Fruit fly (Drosophila melanogaster) whole organism, embryonic: ENCODE data around the gene CG13707.

Experiments used
- Atf6 ChIP-seq: fragments of 200-800 bp; sonication (Bioruptor generic); IDR thresholded peaks from 2 replicates; pipeline ENCODE4 v1.3.6; 2022; ENCODE audit warnings: missing biosample characterization, missing genetic modification characterization
- Awh ChIP-seq: fragments of 200-800 bp; sonication (Bioruptor generic); IDR thresholded peaks from 2 replicates; pipeline ENCODE4, ENCODE4 v1.3.6; 2022; ENCODE audit warnings: missing biosample characterization, missing genetic modification characterization
- B-H2 ChIP-seq: fragments of 200-800 bp; sonication (Bioruptor generic); optimal IDR thresholded peaks from 2 replicates; lab custom pipeline; 2018; ENCODE audit warnings: missing biosample characterization, mild to moderate bottlenecking, missing genetic modification characterization
- C15 ChIP-seq: fragments of 200-800 bp; sonication (Bioruptor generic); IDR thresholded peaks from 3 replicates; pipeline ENCODE4 v1.3.6; 2022; ENCODE audit warnings: missing biosample characterization, missing genetic modification characterization
- CG10274 ChIP-seq: fragments of 200-800 bp; sonication (Bioruptor generic); optimal IDR thresholded peaks from 3 replicates; lab custom pipeline; 2017; ENCODE audit warnings: missing biosample characterization, mild to moderate bottlenecking, missing genetic modification characterization
- CG10654 ChIP-seq: fragments of 200-800 bp; sonication (Bioruptor generic); optimal IDR thresholded peaks from 2 replicates; lab custom pipeline; 2016; ENCODE audit warnings: missing biosample characterization, missing genetic modification characterization
- CG11398 ChIP-seq: fragments of 200-800 bp; sonication (Bioruptor generic); optimal IDR thresholded peaks from 2 replicates; lab custom pipeline; 2016; ENCODE audit warnings: missing biosample characterization, missing genetic modification characterization
- CG11560 ChIP-seq: fragments of 200-800 bp; sonication (Bioruptor generic); IDR thresholded peaks from 3 replicates; pipeline ENCODE4 v1.3.6; 2022; ENCODE audit warnings: missing biosample characterization, missing genetic modification characterization
- CG1233 ChIP-seq: fragments of 200-800 bp; sonication (Bioruptor generic); optimal IDR thresholded peaks from 4 replicates; lab custom pipeline; 2018; ENCODE audit warnings: missing biosample characterization, mild to moderate bottlenecking, missing genetic modification characterization
- CG13287 ChIP-seq: fragments of 200-800 bp; sonication (Bioruptor generic); IDR thresholded peaks from 2 replicates; pipeline ENCODE4 v1.3.6; 2022; ENCODE audit warnings: missing biosample characterization, missing genetic modification characterization; ENCODE audit not compliant: partially characterized antibody
- CG14014 ChIP-seq: fragments of 200-800 bp; sonication (Bioruptor generic); IDR thresholded peaks from 2 replicates; pipeline ENCODE4 v1.3.6; 2022; ENCODE audit warnings: missing biosample characterization, missing genetic modification characterization
- CG1602 ChIP-seq: fragments of 200-800 bp; sonication (Bioruptor generic); optimal IDR thresholded peaks from 3 replicates; lab custom pipeline; 2016; ENCODE audit warnings: missing biosample characterization, missing genetic modification characterization
- CG16863 ChIP-seq: fragments of 200-800 bp; sonication (Bioruptor generic); optimal IDR thresholded peaks from 3 replicates; lab custom pipeline; 2016; ENCODE audit warnings: missing biosample characterization, missing genetic modification characterization
- CG17186 ChIP-seq: fragments of 200-800 bp; sonication (Bioruptor generic); optimal IDR thresholded peaks from 3 replicates; lab custom pipeline; 2017; ENCODE audit warnings: missing biosample characterization, missing genetic modification reagents, missing genetic modification characterization
- CG17912 ChIP-seq: fragments of 200-800 bp; sonication (Bioruptor generic); optimal IDR thresholded peaks from 2 replicates; lab custom pipeline; 2018; ENCODE audit warnings: missing biosample characterization, mild to moderate bottlenecking, missing genetic modification characterization
- CG18599 ChIP-seq: fragments of 200-800 bp; sonication (Bioruptor generic); optimal IDR thresholded peaks from 3 replicates; lab custom pipeline; 2017; ENCODE audit warnings: missing biosample characterization, missing genetic modification characterization, mild to moderate bottlenecking, moderate library complexity, missing genetic modification reagents
- CG2199 ChIP-seq: fragments of 200-800 bp; sonication (Bioruptor generic); IDR thresholded peaks from 3 replicates; pipeline ENCODE4 v1.3.6; 2022; ENCODE audit warnings: missing biosample characterization, missing genetic modification characterization
- CG4707 ChIP-seq: fragments of 200-800 bp; sonication (Bioruptor generic); optimal IDR thresholded peaks from 2 replicates; lab custom pipeline; 2018; ENCODE audit warnings: missing biosample characterization, mild to moderate bottlenecking, missing genetic modification characterization, moderate library complexity
- CG5953 ChIP-seq: fragments of 200-800 bp; sonication (Bioruptor generic); IDR thresholded peaks from 2 replicates; pipeline ENCODE4 v1.3.6; 2022; ENCODE audit warnings: missing biosample characterization, missing genetic modification characterization
- CG6272 ChIP-seq: fragments of 200-800 bp; sonication (Bioruptor generic); IDR thresholded peaks from 2 replicates; pipeline ENCODE4 v1.3.6; 2022; ENCODE audit warnings: missing biosample characterization, missing genetic modification characterization
- CG8281 ChIP-seq: fragments of 200-800 bp; sonication (Bioruptor generic); optimal IDR thresholded peaks from 2 replicates; lab custom pipeline; 2018; ENCODE audit warnings: missing biosample characterization, mild to moderate bottlenecking, missing genetic modification characterization, moderate library complexity
- D ChIP-seq, 2 experiments: fragments of 200-800 bp in 1 of 2; fragments of >200 bp in 1 of 2; sonication (Bioruptor generic) in 1 of 2; optimal IDR thresholded peaks; 2 replicates in 1 of 2; 3 replicates in 1 of 2; lab custom pipeline; 2017; ENCODE audit warnings: mild to moderate bottlenecking in 1 of 2, missing biosample characterization in 1 of 2, missing genetic modification characterization in 1 of 2, missing genetic modification reagents in 1 of 2
- Doc2 ChIP-seq: fragments of 200-800 bp; sonication (Bioruptor generic); IDR thresholded peaks from 2 replicates; pipeline ENCODE4 v1.3.6; 2022; ENCODE audit warnings: missing biosample characterization, missing genetic modification characterization
- E2f2 ChIP-seq: fragments of 200-800 bp; sonication (Bioruptor generic); IDR thresholded peaks from 2 replicates; pipeline ENCODE4 v1.3.6; 2022; ENCODE audit warnings: missing biosample characterization, missing genetic modification characterization
- Gug ChIP-seq: fragments of 200-800 bp; sonication (Bioruptor generic); IDR thresholded peaks from 4 replicates; pipeline ENCODE4 v1.3.6; 2022; ENCODE audit warnings: missing biosample characterization, missing genetic modification characterization
- Hmr ChIP-seq: fragments of 200-800 bp; sonication (Bioruptor generic); optimal IDR thresholded peaks from 3 replicates; lab custom pipeline; 2017; ENCODE audit warnings: mild to moderate bottlenecking, missing biosample characterization, missing genetic modification reagents, missing genetic modification characterization
- Meics ChIP-seq: fragments of 200-800 bp; sonication (Bioruptor generic); optimal IDR thresholded peaks from 2 replicates; lab custom pipeline; 2017; ENCODE audit warnings: missing biosample characterization, mild to moderate bottlenecking, missing genetic modification characterization
- NFAT ChIP-seq: fragments of 200-800 bp; sonication (Bioruptor generic); IDR thresholded peaks from 2 replicates; pipeline ENCODE4 v1.3.6; 2022; ENCODE audit warnings: missing biosample characterization, missing genetic modification characterization
- NK7.1 ChIP-seq: fragments of 200-800 bp; sonication (Bioruptor generic); optimal IDR thresholded peaks from 3 replicates; lab custom pipeline; 2016; ENCODE audit warnings: missing biosample characterization, missing genetic modification characterization
- Neu2 ChIP-seq: fragments of 200-800 bp; sonication (Bioruptor generic); optimal IDR thresholded peaks from 3 replicates; lab custom pipeline; 2016; ENCODE audit warnings: missing biosample characterization, missing genetic modification characterization, borderline replicate concordance
- ab ChIP-seq: fragments of 200-800 bp; sonication (Bioruptor generic); optimal IDR thresholded peaks from 2 replicates; lab custom pipeline; 2016; ENCODE audit warnings: missing biosample characterization, missing genetic modification characterization
- aop ChIP-seq: fragments of 200-800 bp; sonication (Bioruptor generic); IDR thresholded peaks from 2 replicates; pipeline ENCODE4 v1.3.6; 2022; ENCODE audit warnings: missing biosample characterization, missing genetic modification characterization
- ap ChIP-seq: fragments of 200-800 bp; sonication (Bioruptor generic); IDR thresholded peaks from 2 replicates; pipeline ENCODE4 v1.3.6; 2022; ENCODE audit warnings: missing biosample characterization, missing genetic modification characterization
- ara ChIP-seq: fragments of 200-800 bp; sonication (Bioruptor generic); IDR thresholded peaks from 2 replicates; pipeline ENCODE4 v1.3.6; 2022; ENCODE audit warnings: missing biosample characterization, missing genetic modification characterization
- bbx ChIP-seq: fragments of 200-800 bp; sonication (Bioruptor generic); IDR thresholded peaks from 2 replicates; pipeline ENCODE4 v1.3.6; 2022; ENCODE audit warnings: missing biosample characterization, missing genetic modification characterization; ENCODE audit not compliant: partially characterized antibody
- chn ChIP-seq: fragments of 200-800 bp; sonication (Bioruptor generic); optimal IDR thresholded peaks from 2 replicates; lab custom pipeline; 2016; ENCODE audit warnings: missing biosample characterization, missing genetic modification characterization
- eyg ChIP-seq: fragments of 200-800 bp; sonication (Bioruptor generic); optimal IDR thresholded peaks from 3 replicates; lab custom pipeline; 2016; ENCODE audit warnings: missing biosample characterization, missing genetic modification characterization
- grau ChIP-seq: fragments of 200-800 bp; optimal IDR thresholded peaks from 3 replicates; lab custom pipeline; 2019; ENCODE audit warnings: missing biosample characterization, mild to moderate bottlenecking, missing genetic modification characterization, moderate library complexity
- hth ChIP-seq: fragments of >200 bp; optimal IDR thresholded peaks from 2 replicates; lab custom pipeline; 2017; ENCODE audit warnings: inconsistent platforms
- mirr ChIP-seq: fragments of 200-800 bp; sonication (Bioruptor generic); optimal IDR thresholded peaks from 3 replicates; lab custom pipeline; 2018; ENCODE audit warnings: missing biosample characterization, mild to moderate bottlenecking, missing genetic modification characterization
- onecut ChIP-seq: fragments of 200-800 bp; sonication (Bioruptor generic); IDR thresholded peaks from 2 replicates; pipeline ENCODE4 v1.3.6; 2022; ENCODE audit warnings: missing biosample characterization, missing genetic modification characterization
- repo ChIP-seq: fragments of 200-800 bp; sonication (Bioruptor generic); optimal IDR thresholded peaks from 2 replicates; lab custom pipeline; 2016; ENCODE audit warnings: missing biosample characterization, missing genetic modification characterization
- row ChIP-seq: fragments of 200-800 bp; sonication (Bioruptor generic); IDR thresholded peaks from 3 replicates; pipeline ENCODE4 v1.3.6; 2022; ENCODE audit warnings: missing biosample characterization, missing genetic modification characterization
- shn ChIP-seq: fragments of 200-800 bp; sonication (Bioruptor generic); optimal IDR thresholded peaks from 3 replicates; lab custom pipeline; 2016; ENCODE audit warnings: missing biosample characterization, missing genetic modification characterization
- slp2 ChIP-seq: fragments of 200-800 bp; sonication (Bioruptor generic); optimal IDR thresholded peaks from 2 replicates; lab custom pipeline; 2016; ENCODE audit warnings: missing biosample characterization, missing genetic modification characterization
- so ChIP-seq: fragments of 200-800 bp; sonication (Bioruptor generic); IDR thresholded peaks from 3 replicates; pipeline ENCODE4 v1.3.6; 2022; ENCODE audit warnings: missing biosample characterization, missing genetic modification characterization
- sob ChIP-seq: fragments of 200-800 bp; sonication (Bioruptor generic); IDR thresholded peaks from 2 replicates; pipeline ENCODE4 v1.3.6; 2022; ENCODE audit warnings: missing biosample characterization, missing genetic modification characterization
- stwl ChIP-seq: fragments of 200-800 bp; sonication (Bioruptor generic); optimal IDR thresholded peaks from 3 replicates; lab custom pipeline; 2018; ENCODE audit warnings: missing biosample characterization, mild to moderate bottlenecking, missing genetic modification characterization, moderate library complexity
- unpg ChIP-seq: fragments of 200-800 bp; sonication (Bioruptor generic); optimal IDR thresholded peaks from 3 replicates; lab custom pipeline; 2018; ENCODE audit warnings: missing biosample characterization, mild to moderate bottlenecking, missing genetic modification characterization, moderate library complexity
- vnd ChIP-seq: fragments of 200-800 bp; sonication (Bioruptor generic); IDR thresholded peaks from 3 replicates; pipeline ENCODE4 v1.3.6; 2022; ENCODE audit warnings: missing biosample characterization, missing genetic modification characterization; ENCODE audit not compliant: partially characterized antibody
- zf30C ChIP-seq: fragments of 200-800 bp; sonication (Bioruptor generic); optimal IDR thresholded peaks from 3 replicates; lab custom pipeline; 2018; ENCODE audit warnings: missing biosample characterization, mild to moderate bottlenecking, missing genetic modification characterization
- zfh2 ChIP-seq: fragments of 200-800 bp; sonication (Bioruptor generic); optimal IDR thresholded peaks from 2 replicates; lab custom pipeline; 2016; ENCODE audit warnings: missing biosample characterization, missing genetic modification characterization

CG13707 gene

dm6 chr3L:4825584-4825983 lies 14.3 kb downstream of the CG13707 start, which contains the start of the genes Dhc64C and LeuRS-m (continued):
- peak; percentile 22 for TF ChIP-seq mirr (GFP tag; lab: Kevin White, UChicago)
- no peak for TF ChIP-seq vnd (GFP tag; lab: Robert Waterston, UW)
- no peak for TF ChIP-seq ap (GFP tag; lab: Robert Waterston, UW)
- no peak for TF ChIP-seq CG10654 (GFP tag; lab: Kevin White, UChicago)
- no peak for TF ChIP-seq CG11560
- TF ChIP-seq zfh2 (GFP tag; lab: Kevin White, UChicago), result peak; percentile 64
- no peak for TF ChIP-seq slp2 (GFP tag; lab: Kevin White, UChicago)
- no peak for TF ChIP-seq CG8281 (tag; lab: Kevin White, UChicago)
- TF ChIP-seq so, result 0 out of 3 replicates have a peak, but pooled peaks have one; percentile 23
- TF ChIP-seq CG13287, result peak; percentile 69
- TF ChIP-seq CG4707, result no peak
- no peak for TF ChIP-seq zf30C
- TF ChIP-seq stwl (tag; lab: Kevin White, UChicago), result peak; percentile 96
- TF ChIP-seq NK7.1 (GFP tag; lab: Kevin White, UChicago), result no peak
- no peak for TF ChIP-seq hth (lab: Kevin White, UChicago)
- peak; percentile 9 for TF ChIP-seq CG17912 (GFP tag; lab: Kevin White, UChicago)
- TF ChIP-seq Doc2 (GFP tag; lab: Robert Waterston, UW), result no peak
- TF ChIP-seq C15 (GFP tag; lab: Robert Waterston, UW), result no peak
- TF ChIP-seq CG10274 (GFP tag; lab: Kevin White, UChicago), result peak; percentile 98
- TF ChIP-seq CG1233 (GFP tag; lab: Kevin White, UChicago), result no peak
- no peak for TF ChIP-seq CG6272 (GFP tag; lab: Robert Waterston, UW)
- TF ChIP-seq E2f2 (GFP tag; lab: Robert Waterston, UW), result peak; percentile 86
- no peak for TF ChIP-seq Neu2 (GFP tag; lab: Kevin White, UChicago)
- peak; percentile 56 for TF ChIP-seq sob (GFP tag; lab: Robert Waterston, UW)
- no peak for TF ChIP-seq CG5953 (GFP tag; lab: Robert Waterston, UW)
- peak; percentile 13; the same call in 1 of the 2 replicates for TF ChIP-seq ara (GFP tag; lab: Robert Waterston, UW)
- no peak; the same call in 3 of the 4 replicates for TF ChIP-seq Gug (GFP tag; lab: Robert Waterston, UW)
- TF ChIP-seq B-H2, result no peak
- TF ChIP-seq Atf6 (GFP tag; lab: Robert Waterston, UW), result no peak
- peak; percentile 52 for TF ChIP-seq shn (GFP tag; lab: Kevin White, UChicago)
- TF ChIP-seq NFAT (GFP tag; lab: Robert Waterston, UW), result no peak
- TF ChIP-seq ab (GFP tag; lab: Kevin White, UChicago), result no peak
- TF ChIP-seq onecut, result no peak
- no peak for TF ChIP-seq CG1602 (GFP tag; lab: Kevin White, UChicago)
- no peak for TF ChIP-seq D (optimal IDR thresholded peaks at IDR 0.05; lab: Kevin White, UChicago)
- no peak for TF ChIP-seq D (GFP tag; optimal IDR thresholded peaks at IDR 0.05; lab: Kevin White, UChicago)
- no peak for TF ChIP-seq Meics (GFP tag; lab: Kevin White, UChicago)
- TF ChIP-seq CG14014 (GFP tag; lab: Robert Waterston, UW), result peak; percentile 51
- TF ChIP-seq repo, result peak; percentile 64
- TF ChIP-seq grau (tag; lab: Kevin White, UChicago), result no peak
- peak; percentile 34 for TF ChIP-seq chn (GFP tag; lab: Kevin White, UChicago)
- TF ChIP-seq aop (GFP tag; lab: Robert Waterston, UW), result no peak
- TF ChIP-seq eyg, result peak; percentile 28
- TF ChIP-seq Hmr (GFP tag; lab: Kevin White, UChicago), result peak; percentile 62
- peak; percentile 71 for TF ChIP-seq row (GFP tag; lab: Robert Waterston, UW)
- TF ChIP-seq CG16863 (GFP tag; lab: Kevin White, UChicago), result no peak
- no peak for TF ChIP-seq CG18599 (GFP tag; lab: Kevin White, UChicago)
- TF ChIP-seq Awh (GFP tag; lab: Robert Waterston, UW), result no peak
- TF ChIP-seq CG11398 (GFP tag; lab: Kevin White, UChicago), result no peak
- TF ChIP-seq CG2199 (GFP tag; lab: Robert Waterston, UW), result peak; percentile 52; the same call in 2 of the 3 replicates
- peak; percentile 72 for TF ChIP-seq bbx (GFP tag; lab: Robert Waterston, UW)
- TF ChIP-seq unpg (GFP tag; lab: Kevin White, UChicago), result no peak
- no peak for TF ChIP-seq CG17186 (GFP tag; lab: Kevin White, UChicago)
